Worm (Caenorhabditis elegans): Measurements from ENCODE around the gene F25B5.6.

DNA sequence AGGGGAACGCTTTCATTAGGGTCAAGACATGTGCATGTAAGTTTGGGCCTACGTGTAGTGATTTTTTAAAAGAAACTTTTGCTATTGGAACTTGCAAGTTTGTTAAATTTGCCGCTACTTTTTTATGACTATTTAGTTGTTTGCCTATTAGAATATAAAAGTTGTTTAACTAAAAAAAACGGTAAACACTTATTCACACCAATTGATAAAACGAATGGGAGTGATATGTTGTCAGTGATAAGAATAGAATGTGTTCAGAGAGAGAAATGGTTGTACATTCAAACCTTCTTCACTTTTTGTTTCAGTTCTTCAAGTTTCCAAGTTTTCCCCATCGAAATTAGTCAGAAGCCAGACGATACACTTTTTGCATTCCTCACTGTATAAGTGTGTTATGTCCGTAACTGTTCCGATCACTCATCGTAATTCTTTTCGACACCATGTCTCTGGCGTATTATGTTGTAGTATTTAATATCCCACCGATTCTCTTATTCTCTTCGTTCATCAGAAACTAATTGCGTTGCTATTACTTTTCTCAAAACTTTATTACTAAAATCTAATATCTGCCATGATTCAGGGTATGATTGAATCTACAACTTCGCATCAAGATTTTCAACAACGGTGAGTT lies 17.4 kb upstream of the F25B5.6 start, which contains the start of gene dct-6:
- TF ChIP-seq ZK337.2 (GFP tag; IDR thresholded peaks at IDR 0.05) (no peak), skn-1 (tag; optimal IDR thresholded peaks at IDR 0.05) (no peak), ceh-62 (tag; optimal IDR thresholded peaks at IDR 0.05) (no peak), mdl-1 (tag; optimal IDR thresholded peaks at IDR 0.05) (no peak), unc-62 (GFP tag; optimal IDR thresholded peaks at IDR 0.05 in 1 of 2) (peak in 1 of 2 experiments; percentile 51), unc-62 (tag; optimal IDR thresholded peaks at IDR 0.05) (no peak), nhr-76 (tag; optimal IDR thresholded peaks at IDR 0.05) (no peak), dpl-1 (GFP tag; optimal IDR thresholded peaks at IDR 0.05) (no peak), spr-3 (GFP tag; optimal IDR thresholded peaks at IDR 0.05) (no peak), nhr-11 (tag; optimal IDR thresholded peaks at IDR 0.05) (no peak), ceh-82 (tag; optimal IDR thresholded peaks at IDR 0.05) (no peak), unc-39 (tag; optimal IDR thresholded peaks at IDR 0.05) (no peak), F26F4.8 (GFP tag; conservative IDR thresholded peaks at IDR 0.05) (no peak), D1046.2 (GFP tag; IDR thresholded peaks at IDR 0.05) (no peak), tra-1 (GFP tag; IDR thresholded peaks at IDR 0.05) (no peak)
